Fruit fly (Drosophila melanogaster): ENCODE measurements around the gene CG7706.

Gene CG7706

dm6 chr3R:18707492-18707891 lies 29.9 kb downstream of the CG7706 start:
- TF ChIP-seq Meics (GFP tag; optimal IDR thresholded peaks at IDR 0.05) (no peak), CrebB (tag; optimal IDR thresholded peaks at IDR 0.05) (no peak), run (tag; optimal IDR thresholded peaks at IDR 0.05) (peak; percentile 11), Hey (tag; optimal IDR thresholded peaks at IDR 0.05) (peak; percentile 58), pros (GFP tag; optimal IDR thresholded peaks at IDR 0.05) (peak; percentile 75), abd-A (tag; optimal IDR thresholded peaks at IDR 0.05) (peak; percentile 79)

DNA sequence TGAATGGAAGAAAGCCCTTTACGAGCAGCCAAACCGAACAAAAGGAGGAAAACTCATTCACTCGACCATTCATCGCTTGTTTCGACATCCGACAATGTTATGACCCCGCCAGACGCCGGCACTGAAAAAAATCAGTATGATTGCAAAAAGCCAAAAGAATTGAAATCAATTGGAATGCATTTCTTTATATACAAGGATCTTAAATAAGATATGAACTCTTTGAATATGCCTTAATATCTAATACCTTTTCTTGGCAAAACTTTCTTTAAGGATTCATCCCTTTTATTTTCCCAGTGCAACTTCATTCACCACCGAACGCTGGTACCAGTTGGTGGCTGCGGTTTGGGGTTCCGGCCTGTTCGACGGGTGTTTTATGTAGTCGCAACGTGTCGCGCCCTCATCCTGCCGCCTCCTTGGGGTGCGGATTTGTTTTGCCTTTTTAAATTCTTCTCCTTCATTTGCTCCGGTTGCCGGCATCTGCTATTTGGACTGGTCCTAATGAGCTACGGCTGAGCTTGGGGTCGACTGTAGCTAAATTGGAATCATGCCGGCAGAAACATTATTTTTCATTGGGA lies 42.2 kb downstream of the CG7706 start:
- peak; percentile 77 for TF ChIP-seq Ssrp (tag; optimal IDR thresholded peaks at IDR 0.05)
- TF ChIP-seq her (GFP tag; optimal IDR thresholded peaks at IDR 0.05): peak; percentile 80
- peak; percentile 72 for TF ChIP-seq Mad (GFP tag; optimal IDR thresholded peaks at IDR 0.05)
- peak; percentile 67 for TF ChIP-seq CG12155 (GFP tag; optimal IDR thresholded peaks at IDR 0.05)
- TF ChIP-seq HLHmδ (GFP tag; optimal IDR thresholded peaks at IDR 0.05): no peak
- TF ChIP-seq CG10654 (GFP tag; optimal IDR thresholded peaks at IDR 0.05): peak; percentile 70
- peak; percentile 85 for TF ChIP-seq Oaz (GFP tag; IDR thresholded peaks at IDR 0.05)
- TF ChIP-seq usp (GFP tag; optimal IDR thresholded peaks at IDR 0.05): no peak
- peak; percentile 59 for TF ChIP-seq CG15696 (tag; optimal IDR thresholded peaks at IDR 0.05)
- peak; percentile 76 for TF ChIP-seq CG10267 (tag; optimal IDR thresholded peaks at IDR 0.05)
- peak; percentile 89 for TF ChIP-seq CoRest (tag; optimal IDR thresholded peaks at IDR 0.05)
- TF ChIP-seq Rfx (GFP tag; IDR thresholded peaks at IDR 0.05): peak; percentile 89
- TF ChIP-seq CG42726 (GFP tag; IDR thresholded peaks at IDR 0.05; ENCODE audit: partially characterized antibody): no peak
- no peak for TF ChIP-seq Doc3 (GFP tag; IDR thresholded peaks at IDR 0.05; ENCODE audit: partially characterized antibody)
- TF ChIP-seq Spps (tag; optimal IDR thresholded peaks at IDR 0.05): peak; percentile 31
- TF ChIP-seq chif (GFP tag; optimal IDR thresholded peaks at IDR 0.05): peak; percentile 61 to 81
- peak; percentile 64 for TF ChIP-seq Nf-YB (GFP tag; optimal IDR thresholded peaks at IDR 0.05)
- peak; percentile 62 for TF ChIP-seq CG4404 (GFP tag; IDR thresholded peaks at IDR 0.05)
- TF ChIP-seq Doc2 (GFP tag; IDR thresholded peaks at IDR 0.05): peak; percentile 50; the same call in 1 of the 2 replicates
- TF ChIP-seq CG31388 (GFP tag; optimal IDR thresholded peaks at IDR 0.05): no peak
- TF ChIP-seq CG17802 (tag; optimal IDR thresholded peaks at IDR 0.05): peak; percentile 55
- TF ChIP-seq H2.0 (GFP tag; IDR thresholded peaks at IDR 0.05): peak; percentile 73
- TF ChIP-seq CG14710 (tag; optimal IDR thresholded peaks at IDR 0.05): peak; percentile 74
- TF ChIP-seq lov (optimal IDR thresholded peaks at IDR 0.05): no peak
- TF ChIP-seq lov (GFP tag; IDR thresholded peaks at IDR 0.05): 0 out of 3 replicates have a peak, but pooled peaks have one; percentile 12
- peak; percentile 67 for TF ChIP-seq Aef1 (GFP tag; IDR thresholded peaks at IDR 0.05)
- peak; percentile 85 for TF ChIP-seq ranshi (GFP tag; IDR thresholded peaks at IDR 0.05)
- peak; percentile 87 for TF ChIP-seq CG5180 (GFP tag; optimal IDR thresholded peaks at IDR 0.05)
- TF ChIP-seq YL-1 (GFP tag; optimal IDR thresholded peaks at IDR 0.05): no peak
- peak; percentile 37 for TF ChIP-seq Ets97D (GFP tag; optimal IDR thresholded peaks at IDR 0.05)
- TF ChIP-seq CG3163 (GFP tag; optimal IDR thresholded peaks at IDR 0.05): peak; percentile 63
- TF ChIP-seq bbx (GFP tag; IDR thresholded peaks at IDR 0.05; ENCODE audit: partially characterized antibody): no peak
- peak; percentile 60 for TF ChIP-seq CG12942 (GFP tag; optimal IDR thresholded peaks at IDR 0.05)
- TF ChIP-seq ttk (GFP tag; IDR thresholded peaks at IDR 0.05): no peak; the same call in none of the 2 replicates
- peak; percentile 97 for TF ChIP-seq abd-A (tag; optimal IDR thresholded peaks at IDR 0.05)
- peak; percentile 78 for TF ChIP-seq ara (GFP tag; IDR thresholded peaks at IDR 0.05)
- TF ChIP-seq HmgZ (tag; optimal IDR thresholded peaks at IDR 0.05): peak; percentile 93
- peak; percentile 97 for TF ChIP-seq CG18599 (GFP tag; optimal IDR thresholded peaks at IDR 0.05)
- peak; percentile 81 for TF ChIP-seq CG7786 (GFP tag; optimal IDR thresholded peaks at IDR 0.05)
- peak; percentile 29 for TF ChIP-seq Usf (GFP tag; optimal IDR thresholded peaks at IDR 0.05)
- TF ChIP-seq CG6854 (GFP tag; optimal IDR thresholded peaks at IDR 0.05): peak; percentile 86
- TF ChIP-seq HHEX (GFP tag; optimal IDR thresholded peaks at IDR 0.05): peak; percentile 83
- TF ChIP-seq Lhr (GFP tag; optimal IDR thresholded peaks at IDR 0.05): peak; percentile 27
